Worm (Caenorhabditis elegans) whole organism, L4 larva: ENCODE data around the gene anmt-2.
A peak's percentile ranks its signal among the peaks of the same experiment; 100 is the strongest.

Experiments
- D1046.2 ChIP-seq: fragments of 200-800 bp; sonication (Bioruptor generic); IDR thresholded peaks from 2 replicates; pipeline ENCODE4 v1.3.6; 2022; ENCODE audit warnings: missing genetic modification characterization, missing compliant biosample characterization
- F49E8.2 ChIP-seq: sonication (generic microtip); optimal IDR thresholded peaks from 2 replicates; lab custom pipeline; 2016; ENCODE audit warnings: missing compliant biosample characterization, mild to moderate bottlenecking, missing genetic modification characterization, borderline replicate concordance
- Y75B8A.6 ChIP-seq: fragments of 200-800 bp; sonication (Bioruptor generic); IDR thresholded peaks from 2 replicates; pipeline ENCODE4 v1.3.6; 2022; ENCODE audit warnings: missing genetic modification reagents, missing genetic modification characterization, missing compliant biosample characterization
- ZK337.2 ChIP-seq: fragments of 200-800 bp; sonication (Bioruptor generic); IDR thresholded peaks from 2 replicates; pipeline ENCODE4 v1.3.6; 2022; ENCODE audit warnings: missing genetic modification reagents, missing genetic modification characterization, missing compliant biosample characterization
- ama-1 ChIP-seq: fragments of 150-350 bp; optimal IDR thresholded peaks from 2 replicates; lab custom pipeline; 2014; ENCODE audit warnings: inconsistent platforms, mixed read lengths
- arid-1 ChIP-seq: fragments of 200-800 bp; sonication (Bioruptor generic); conservative IDR thresholded peaks from 2 replicates; pipeline ENCODE4 v1.3.6; 2022; ENCODE audit warnings: missing genetic modification reagents, missing genetic modification characterization, missing compliant biosample characterization
- ceh-28 ChIP-seq: fragments of 150-350 bp; optimal IDR thresholded peaks from 2 replicates; lab custom pipeline; 2014; ENCODE audit warnings: missing biosample characterization, missing genetic modification reagents, missing genetic modification characterization
- ceh-32 ChIP-seq: sonication (generic microtip); optimal IDR thresholded peaks from 2 replicates; lab custom pipeline; 2016; ENCODE audit warnings: mild to moderate bottlenecking, missing genetic modification characterization, missing compliant biosample characterization; ENCODE audit not compliant: poor library complexity
- ceh-62 ChIP-seq: sonication (generic microtip); optimal IDR thresholded peaks from 2 replicates; lab custom pipeline; 2017; ENCODE audit warnings: missing biosample characterization, missing genetic modification characterization
- daf-16 ChIP-seq, 3 experiments: sonication (generic microtip); optimal IDR thresholded peaks; 2 replicates each; lab custom pipeline; 2016 to 2017; ENCODE audit warnings: missing genetic modification characterization in 3 of 3, missing genetic modification reagents in 3 of 3, mild to moderate bottlenecking in 2 of 3, missing compliant biosample characterization in 2 of 3, missing biosample characterization in 1 of 3, moderate library complexity in 1 of 3
- daf-19 ChIP-seq: fragments of 200-800 bp; sonication (Bioruptor generic); conservative IDR thresholded peaks from 2 replicates; pipeline ENCODE4 v1.3.6; 2022; ENCODE audit warnings: missing genetic modification characterization, missing compliant biosample characterization
- dmd-6 ChIP-seq: fragments of 200-800 bp; sonication (Bioruptor generic); IDR thresholded peaks from 2 replicates; pipeline ENCODE4 v1.3.6; 2022; ENCODE audit warnings: missing genetic modification reagents, missing genetic modification characterization, missing compliant biosample characterization
- dmd-8 ChIP-seq: fragments of 200-800 bp; sonication (Bioruptor generic); IDR thresholded peaks from 2 replicates; pipeline ENCODE4 v1.3.6; 2022; ENCODE audit warnings: missing genetic modification characterization, missing compliant biosample characterization
- egl-27 ChIP-seq: sonication (generic microtip); optimal IDR thresholded peaks from 3 replicates; lab custom pipeline; 2017; ENCODE audit warnings: missing biosample characterization, missing genetic modification reagents, missing genetic modification characterization
- egl-43 ChIP-seq: fragments of 200-800 bp; sonication (Bioruptor generic); IDR thresholded peaks from 2 replicates; pipeline ENCODE4 v1.3.6; 2022; ENCODE audit warnings: missing genetic modification reagents, missing genetic modification characterization, missing compliant biosample characterization
- hlh-11 ChIP-seq: fragments of 200-800 bp; sonication (Bioruptor generic); optimal IDR thresholded peaks from 2 replicates; lab custom pipeline; 2018; ENCODE audit warnings: mild to moderate bottlenecking, missing genetic modification characterization, missing compliant biosample characterization
- hlh-30 ChIP-seq: sonication (generic microtip); optimal IDR thresholded peaks from 2 replicates; lab custom pipeline; 2017; ENCODE audit warnings: antibody characterized with exemption, mild to moderate bottlenecking, missing genetic modification characterization, missing compliant biosample characterization; ENCODE audit not compliant: insufficient read depth
- jun-1 ChIP-seq: fragments of 150-350 bp; optimal IDR thresholded peaks from 2 replicates; lab custom pipeline; 2014; ENCODE audit warnings: missing biosample characterization, missing genetic modification reagents, missing genetic modification characterization
- lim-7 ChIP-seq: fragments of 200-800 bp; sonication (Bioruptor generic); IDR thresholded peaks from 2 replicates; pipeline ENCODE4 v1.3.6; 2022; ENCODE audit warnings: missing genetic modification characterization, missing compliant biosample characterization
- lin-13 ChIP-seq: fragments of 150-350 bp; optimal IDR thresholded peaks from 2 replicates; lab custom pipeline; 2014; ENCODE audit warnings: missing biosample characterization, missing genetic modification reagents, missing genetic modification characterization
- mxl-2 ChIP-seq: fragments of 200-800 bp; sonication (Bioruptor generic); conservative IDR thresholded peaks from 2 replicates; pipeline ENCODE4 v1.3.6; 2022; ENCODE audit warnings: missing genetic modification reagents, missing genetic modification characterization, missing compliant biosample characterization
- nhr-10 ChIP-seq: fragments of 150-350 bp; optimal IDR thresholded peaks from 2 replicates; lab custom pipeline; 2014; ENCODE audit warnings: missing biosample characterization, missing genetic modification characterization
- nhr-11 ChIP-seq: fragments of 150-350 bp; optimal IDR thresholded peaks from 2 replicates; lab custom pipeline; 2014; ENCODE audit warnings: missing biosample characterization, missing genetic modification characterization
- nhr-41 ChIP-seq: fragments of 200-800 bp; sonication (Bioruptor generic); IDR thresholded peaks from 2 replicates; pipeline ENCODE4 v1.3.6; 2022; ENCODE audit warnings: missing genetic modification reagents, missing genetic modification characterization, missing compliant biosample characterization
- nhr-42 ChIP-seq: fragments of 200-800 bp; sonication (Bioruptor generic); IDR thresholded peaks from 2 replicates; pipeline ENCODE4 v1.3.6; 2022; ENCODE audit warnings: missing genetic modification characterization, missing compliant biosample characterization
- nhr-6 ChIP-seq: fragments of 150-350 bp; optimal IDR thresholded peaks from 2 replicates; lab custom pipeline; 2014; ENCODE audit warnings: missing biosample characterization, missing genetic modification characterization
- nhr-77 ChIP-seq: fragments of 150-350 bp; optimal IDR thresholded peaks from 2 replicates; lab custom pipeline; 2014; ENCODE audit warnings: missing biosample characterization, missing genetic modification characterization
- pqm-1 ChIP-seq: sonication (generic microtip); optimal IDR thresholded peaks from 2 replicates; lab custom pipeline; 2017; ENCODE audit warnings: missing biosample characterization, missing genetic modification characterization
- saeg-2 ChIP-seq: fragments of 200-800 bp; sonication (Bioruptor generic); IDR thresholded peaks from 2 replicates; pipeline ENCODE4 v1.3.6; 2022; ENCODE audit warnings: missing genetic modification reagents, missing genetic modification characterization, missing compliant biosample characterization
- set-16 ChIP-seq: fragments of 200-800 bp; sonication (Bioruptor generic); IDR thresholded peaks from 2 replicates; pipeline ENCODE4 v1.3.6; 2022; ENCODE audit warnings: missing genetic modification reagents, missing genetic modification characterization, missing compliant biosample characterization
- skn-1 ChIP-seq: fragments of 150-350 bp; optimal IDR thresholded peaks from 2 replicates; lab custom pipeline; 2014; ENCODE audit warnings: missing biosample characterization, missing genetic modification characterization
- spr-3 ChIP-seq: fragments of 200-800 bp; sonication (Bioruptor generic); optimal IDR thresholded peaks from 2 replicates; lab custom pipeline; 2018; ENCODE audit warnings: mild to moderate bottlenecking, missing genetic modification characterization, missing compliant biosample characterization
- unc-62 ChIP-seq, 3 experiments: fragments of 150-350 bp in 1 of 3; sonication (generic microtip); optimal IDR thresholded peaks in 2 of 3; peaks in 1 of 3; 1 replicate in 1 of 3; 2 replicates in 2 of 3; lab custom pipeline; 2014 to 2017; ENCODE audit warnings: missing biosample characterization in 3 of 3, missing genetic modification characterization in 3 of 3, missing genetic modification reagents in 3 of 3, missing genotype in 1 of 3
- zag-1 ChIP-seq: fragments of 150-350 bp; optimal IDR thresholded peaks from 2 replicates; lab custom pipeline; 2014; ENCODE audit warnings: missing biosample characterization, missing genetic modification characterization
- zip-11 ChIP-seq: fragments of 200-800 bp; sonication (Bioruptor generic); IDR thresholded peaks from 2 replicates; pipeline ENCODE4 v1.3.6; 2022; ENCODE audit warnings: missing genetic modification characterization, missing compliant biosample characterization
- ztf-11 ChIP-seq: fragments of 150-350 bp; optimal IDR thresholded peaks from 2 replicates; lab custom pipeline; 2014; ENCODE audit warnings: missing biosample characterization, missing genetic modification characterization

The anmt-2 gene

ce11 chrIII:6157708-6158321 is at the start of gene anmt-2:
TSS of gene anmt-2 (minus strand) at chrIII:6157758.
- peak in 1 of 2 experiments; percentile 56 for TF ChIP-seq daf-16 (GFP tag; optimal IDR thresholded peaks at IDR 0.05; lab: Kevin White, UChicago)
- TF ChIP-seq daf-16 (tag; optimal IDR thresholded peaks at IDR 0.05; lab: Kevin White, UChicago): no peak
- no peak for TF ChIP-seq ceh-32
- no peak for TF ChIP-seq egl-43 (GFP tag; lab: Robert Waterston, UW)
- TF ChIP-seq ZK337.2: no peak
- no peak for TF ChIP-seq hlh-30 (tag; lab: Kevin White, UChicago)
- no peak for TF ChIP-seq nhr-6 (tag; lab: Kevin White, UChicago)
- TF ChIP-seq D1046.2 (GFP tag; lab: Robert Waterston, UW): no peak
- TF ChIP-seq nhr-11 (tag; lab: Kevin White, UChicago): no peak
- TF ChIP-seq saeg-2 (GFP tag; lab: Robert Waterston, UW): no peak
- no peak for TF ChIP-seq skn-1 (tag; lab: Kevin White, UChicago)
- no peak for TF ChIP-seq dmd-6 (GFP tag; lab: Robert Waterston, UW)
- TF ChIP-seq lim-7 (GFP tag; lab: Robert Waterston, UW): peak; percentile 16; the same call in 1 of the 2 replicates
- no peak for TF ChIP-seq nhr-77 (tag; lab: Kevin White, UChicago)
- no peak for TF ChIP-seq nhr-42 (GFP tag; lab: Robert Waterston, UW)
- no peak for TF ChIP-seq jun-1
- no peak for TF ChIP-seq arid-1 (GFP tag; lab: Robert Waterston, UW)
- TF ChIP-seq ceh-28: no peak
- TF ChIP-seq unc-62 (GFP tag; optimal IDR thresholded peaks at IDR 0.05 in 1 of 2; lab: Kevin White, UChicago): no peak
- TF ChIP-seq unc-62 (tag; optimal IDR thresholded peaks at IDR 0.05; lab: Kevin White, UChicago): no peak
- no peak for TF ChIP-seq ztf-11 (tag; lab: Kevin White, UChicago)
- TF ChIP-seq egl-27 (tag; lab: Kevin White, UChicago): no peak
- no peak for TF ChIP-seq nhr-41 (GFP tag; lab: Robert Waterston, UW)
- no peak for TF ChIP-seq ama-1 (lab: Kevin White, UChicago)
- TF ChIP-seq daf-19 (GFP tag; lab: Robert Waterston, UW): no peak
- peak; percentile 45; the same call in 1 of the 2 replicates for TF ChIP-seq set-16 (GFP tag; lab: Robert Waterston, UW)
- peak; percentile 30 for TF ChIP-seq hlh-11 (tag; lab: Kevin White, UChicago)

ce11 chrIII:6207046-6207445 is 49.5 kb upstream of the anmt-2 start:
- TF ChIP-seq unc-62 (GFP tag; optimal IDR thresholded peaks at IDR 0.05 in 1 of 2; lab: Kevin White, UChicago): no peak
- no peak for TF ChIP-seq unc-62 (tag; optimal IDR thresholded peaks at IDR 0.05; lab: Kevin White, UChicago)
- TF ChIP-seq spr-3 (GFP tag; lab: Kevin White, UChicago): no peak
- no peak for TF ChIP-seq ceh-62
- TF ChIP-seq dmd-8 (GFP tag; lab: Robert Waterston, UW): 0 out of 2 replicates have a peak, but pooled peaks have one; percentile 4
- TF ChIP-seq ceh-28: no peak
- no peak for TF ChIP-seq lin-13
- TF ChIP-seq nhr-10: no peak
- TF ChIP-seq saeg-2 (GFP tag; lab: Robert Waterston, UW): 0 out of 2 replicates have a peak, but pooled peaks have one; percentile 18
- TF ChIP-seq hlh-11 (tag; lab: Kevin White, UChicago): no peak
- TF ChIP-seq mxl-2 (GFP tag; lab: Robert Waterston, UW): no peak
- TF ChIP-seq zip-11 (GFP tag; lab: Robert Waterston, UW): no peak
- TF ChIP-seq Y75B8A.6 (GFP tag; lab: Robert Waterston, UW): no peak
- TF ChIP-seq pqm-1: no peak
- TF ChIP-seq ZK337.2: no peak
- TF ChIP-seq zag-1 (tag; lab: Kevin White, UChicago): no peak
- no peak for TF ChIP-seq ceh-32
- TF ChIP-seq F49E8.2 (tag; lab: Kevin White, UChicago): no peak
- no peak for TF ChIP-seq daf-19 (GFP tag; lab: Robert Waterston, UW)
